Fruit fly (Drosophila melanogaster): Measurements from ENCODE around the gene CG34348.

CG34348 gene

DNA sequence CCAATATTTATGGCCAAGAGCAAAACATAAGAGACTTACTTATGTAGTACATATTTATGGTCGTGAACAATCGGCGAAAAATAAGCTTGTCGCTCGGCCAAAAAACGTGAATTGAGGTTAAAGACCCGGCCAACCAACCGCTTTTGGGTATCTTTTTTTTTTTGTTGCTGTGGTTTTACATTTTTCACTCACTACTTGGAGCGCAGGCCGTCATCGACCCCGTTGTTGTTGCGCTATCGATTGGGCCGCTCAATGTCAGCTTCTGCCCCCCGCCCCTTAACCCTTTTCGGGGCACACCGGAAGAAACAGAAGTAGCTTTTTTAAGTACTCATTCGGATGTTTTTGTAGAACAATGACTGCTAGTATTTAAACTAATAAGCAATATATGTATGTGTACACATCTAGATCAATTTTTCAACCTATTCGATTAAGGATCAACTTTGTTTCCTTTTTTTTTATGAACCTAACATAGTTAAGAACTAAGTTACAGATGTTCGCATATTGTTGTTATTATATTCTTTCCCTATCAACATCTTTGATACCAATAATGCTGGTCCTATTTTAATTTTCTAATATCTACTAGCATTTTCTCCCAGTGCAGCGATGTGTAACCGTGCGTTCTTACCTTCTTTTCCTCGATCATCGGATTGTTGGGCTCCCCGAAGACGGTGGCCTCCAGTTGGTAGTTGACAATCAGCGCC lies 1.5 kb upstream of the CG34348 start (continued):
- TF ChIP-seq spab (GFP tag; optimal IDR thresholded peaks at IDR 0.05) (no peak), svp (GFP tag) (peak; percentile 93), salr (GFP tag; optimal IDR thresholded peaks at IDR 0.05) (peak in 1 of 2 experiments; percentile 30), CG34406 (GFP tag; optimal IDR thresholded peaks at IDR 0.05) (peak; percentile 79), CG4318 (GFP tag; optimal IDR thresholded peaks at IDR 0.05) (no peak), CG6792 (GFP tag; optimal IDR thresholded peaks at IDR 0.05) (peak; percentile 58), Met (GFP tag; optimal IDR thresholded peaks at IDR 0.05) (no peak), vri (GFP tag; optimal IDR thresholded peaks at IDR 0.05) (no peak), Gug (GFP tag; IDR thresholded peaks at IDR 0.05) (peak; percentile 38; the same call in 1 of the 2 replicates)

DNA sequence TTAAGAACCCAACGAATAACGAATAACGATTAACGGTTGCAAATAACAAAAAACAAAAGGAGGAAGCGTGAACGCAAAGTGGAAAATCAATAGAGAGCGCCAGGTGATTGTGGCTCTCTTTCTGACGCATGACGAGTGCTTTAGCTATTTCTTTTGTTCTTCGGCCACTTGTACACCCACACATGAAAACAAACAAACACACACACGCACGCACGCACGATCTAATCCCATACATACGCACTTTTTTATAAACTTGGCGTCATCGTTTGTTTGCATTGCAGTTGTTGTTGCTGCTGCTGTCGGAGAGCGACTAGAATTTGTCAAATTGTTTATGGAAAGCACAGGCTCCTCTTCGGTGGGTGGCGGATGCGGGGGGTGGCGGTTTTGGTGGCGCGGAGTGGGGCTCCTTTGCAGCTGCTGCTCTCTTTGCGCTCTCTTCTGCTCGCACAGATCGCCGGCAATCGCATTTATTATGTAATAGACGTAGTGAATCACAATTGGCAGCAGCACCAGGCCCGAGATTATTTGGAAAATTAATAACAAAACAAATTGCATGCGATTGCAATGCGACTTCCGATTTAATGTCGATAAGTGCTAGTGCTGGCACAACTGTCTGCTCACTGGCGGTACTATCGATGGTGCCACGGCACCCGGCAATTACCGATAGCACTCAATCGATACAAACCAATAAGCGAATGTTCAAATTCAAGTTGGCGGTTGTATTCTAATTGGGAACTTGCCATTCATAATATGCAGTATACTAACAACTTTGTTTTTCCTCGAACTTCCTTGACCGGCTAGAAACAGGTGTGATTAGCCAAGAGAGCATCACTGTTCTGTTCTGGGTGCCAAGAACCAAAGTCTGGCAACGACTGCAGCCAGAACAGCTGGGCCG lies 453 bp upstream of the CG34348 start:
- TF ChIP-seq CG3032 (tag; optimal IDR thresholded peaks at IDR 0.05) (peak; percentile 28), Eip93F (GFP tag; optimal IDR thresholded peaks at IDR 0.05) (no peak), Eip78C (GFP tag) (peak; percentile 53), salr (GFP tag; optimal IDR thresholded peaks at IDR 0.05) (no peak), vri (GFP tag; optimal IDR thresholded peaks at IDR 0.05) (peak; percentile 41), cyc (GFP tag; optimal IDR thresholded peaks at IDR 0.05) (peak; percentile 31), acj6 (GFP tag; optimal IDR thresholded peaks at IDR 0.05) (peak; percentile 26), CG10631 (GFP tag; optimal IDR thresholded peaks at IDR 0.05) (peak; percentile 53), OdsH (GFP tag; optimal IDR thresholded peaks at IDR 0.05) (peak; percentile 45), CG11294 (GFP tag; IDR thresholded peaks at IDR 0.05) (no peak), CG8632 (GFP tag; optimal IDR thresholded peaks at IDR 0.05) (no peak), Gug (GFP tag; IDR thresholded peaks at IDR 0.05) (0 out of 2 replicates have a peak, but pooled peaks have one; percentile 8), CG6792 (GFP tag; optimal IDR thresholded peaks at IDR 0.05) (peak; percentile 20), Hr39 (GFP tag; optimal IDR thresholded peaks at IDR 0.05) (peak; percentile 63), CG6854 (GFP tag; optimal IDR thresholded peaks at IDR 0.05) (no peak), Sox14 (GFP tag; optimal IDR thresholded peaks at IDR 0.05) (peak; percentile 55), dsx (GFP tag; optimal IDR thresholded peaks at IDR 0.05; ENCODE audit: poor library complexity, severe bottlenecking) (no peak), spab (GFP tag; optimal IDR thresholded peaks at IDR 0.05) (no peak), CG3919 (GFP tag; optimal IDR thresholded peaks at IDR 0.05) (peak; percentile 14), lz (GFP tag; optimal IDR thresholded peaks at IDR 0.05) (peak; percentile 46), CG6276 (GFP tag; optimal IDR thresholded peaks at IDR 0.05) (peak; percentile 20), fkh (GFP tag; optimal IDR thresholded peaks at IDR 0.05) (peak; percentile 92), Sox102F (GFP tag; optimal IDR thresholded peaks at IDR 0.05) (no peak), CG34406 (GFP tag; optimal IDR thresholded peaks at IDR 0.05) (no peak), pdm3 (GFP tag; optimal IDR thresholded peaks at IDR 0.05) (peak; percentile 60), CG16779 (tag; optimal IDR thresholded peaks at IDR 0.05) (peak; percentile 21), fd85E (GFP tag; optimal IDR thresholded peaks at IDR 0.05) (no peak), esn (GFP tag; optimal IDR thresholded peaks at IDR 0.05) (peak; percentile 49), eg (GFP tag; IDR thresholded peaks at IDR 0.05) (no peak), CG4318 (GFP tag; optimal IDR thresholded peaks at IDR 0.05) (no peak), Hr4 (GFP tag; optimal IDR thresholded peaks at IDR 0.05) (peak; percentile 1), topi (GFP tag; optimal IDR thresholded peaks at IDR 0.05) (peak; percentile 7), Smox (GFP tag; optimal IDR thresholded peaks at IDR 0.05) (peak; percentile 32), CG6163 (GFP tag; IDR thresholded peaks at IDR 0.05) (peak; percentile 32; the same call in 1 of the 3 replicates), CG32006 (GFP tag; optimal IDR thresholded peaks at IDR 0.05) (peak; percentile 11), achi (GFP tag; optimal IDR thresholded peaks at IDR 0.05) (peak; percentile 22), Ets21C (GFP tag; optimal IDR thresholded peaks at IDR 0.05) (peak; percentile 37), Eip75B (GFP tag; optimal IDR thresholded peaks at IDR 0.05) (peak; percentile 5), CG8119 (GFP tag; IDR thresholded peaks at IDR 0.05) (no peak), svp (GFP tag) (peak; percentile 82), CG1621 (tag; optimal IDR thresholded peaks at IDR 0.05) (no peak), CG31627 (GFP tag; optimal IDR thresholded peaks at IDR 0.05) (peak; percentile 56), net (GFP tag; optimal IDR thresholded peaks at IDR 0.05) (no peak)
